Worm (Caenorhabditis elegans): ENCODE results near the gene Y38E10A.22.
"Not testable (repeated sequence)": the region's sequence is repeated elsewhere in the genome, so short reads cannot be mapped to it uniquely, and the experiment has no call there.

The Y38E10A.22 gene

DNA sequence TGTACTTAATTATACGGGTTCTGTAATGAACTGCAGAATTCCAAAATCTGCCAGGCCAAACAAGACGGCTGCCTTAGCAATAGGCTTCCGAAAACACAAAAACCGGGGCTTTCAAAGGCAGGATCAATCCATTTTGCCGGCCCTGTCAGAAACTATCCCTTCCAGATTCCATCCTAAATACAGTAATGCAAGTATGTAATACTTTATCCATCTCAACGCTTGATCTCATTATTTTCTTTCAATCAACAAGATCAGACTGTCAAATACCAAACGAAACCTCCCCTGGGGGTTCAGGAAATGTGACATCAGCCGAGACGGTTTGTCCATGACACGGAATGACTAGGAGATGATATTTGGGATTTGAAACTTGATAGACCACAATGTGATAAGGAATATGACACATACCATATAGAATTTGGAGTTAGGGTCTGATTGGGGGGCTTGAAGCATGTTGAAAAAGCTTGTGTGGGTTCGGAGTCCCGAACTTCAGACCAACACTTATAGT lies 51.4 kb downstream of the Y38E10A.22 start:
- TF ChIP-seq F13C5.2 (tag; optimal IDR thresholded peaks at IDR 0.05), result no peak
- no peak for TF ChIP-seq aly-1 (tag; optimal IDR thresholded peaks at IDR 0.05)
- TF ChIP-seq B0310.2 (tag; optimal IDR thresholded peaks at IDR 0.05), result no peak
- no peak for TF ChIP-seq sea-1 (GFP tag; conservative IDR thresholded peaks at IDR 0.05)
- no peak for TF ChIP-seq ama-1 (optimal IDR thresholded peaks at IDR 0.05)
- TF ChIP-seq pes-1 (GFP tag; IDR thresholded peaks at IDR 0.05), result no peak
- no peak for TF ChIP-seq ceh-36 (tag; optimal IDR thresholded peaks at IDR 0.05)
- TF ChIP-seq scrt-1 (GFP tag; IDR thresholded peaks at IDR 0.05), result no peak
- TF ChIP-seq hnd-1 (tag; optimal IDR thresholded peaks at IDR 0.05), result no peak
- TF ChIP-seq ets-7 (tag; optimal IDR thresholded peaks at IDR 0.05), result no peak
- TF ChIP-seq hmbx-1 (tag; optimal IDR thresholded peaks at IDR 0.05), result no peak
- TF ChIP-seq tbx-11 (GFP tag; IDR thresholded peaks at IDR 0.05), result no peak
- TF ChIP-seq tbx-37 (GFP tag; conservative IDR thresholded peaks at IDR 0.05), result no peak
- no peak for TF ChIP-seq flt-1 (GFP tag; IDR thresholded peaks at IDR 0.05)
- no peak for TF ChIP-seq ceh-13 (GFP tag; optimal IDR thresholded peaks at IDR 0.05)
- no peak for TF ChIP-seq tra-4 (tag; optimal IDR thresholded peaks at IDR 0.05)
- TF ChIP-seq hmg-4 (GFP tag; optimal IDR thresholded peaks at IDR 0.05), result no peak

DNA sequence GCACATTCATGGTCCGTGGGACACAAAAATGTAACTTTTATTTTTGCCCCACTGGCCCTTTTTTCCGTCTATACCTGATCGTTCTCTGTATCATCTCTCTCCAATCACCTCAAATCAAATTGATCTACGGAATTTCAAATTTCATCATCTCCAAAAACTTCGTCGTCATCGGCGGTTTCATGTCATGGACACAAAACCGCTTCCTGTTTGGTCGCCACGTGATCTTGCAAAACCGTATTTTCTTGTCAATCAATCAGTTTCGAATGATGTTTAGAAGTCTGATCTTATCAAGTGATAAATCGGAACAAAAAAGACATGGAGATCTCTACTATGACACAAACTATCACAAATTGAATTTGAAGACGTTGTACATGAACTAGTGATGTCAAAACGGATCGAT lies 51.9 kb downstream of the Y38E10A.22 start:
- TF ChIP-seq tra-4 (tag; optimal IDR thresholded peaks at IDR 0.05) (no peak), aly-1 (tag; optimal IDR thresholded peaks at IDR 0.05) (no peak), ets-7 (tag; optimal IDR thresholded peaks at IDR 0.05) (no peak), scrt-1 (GFP tag; IDR thresholded peaks at IDR 0.05) (no peak), F13C5.2 (tag; optimal IDR thresholded peaks at IDR 0.05) (no peak), ceh-13 (GFP tag; optimal IDR thresholded peaks at IDR 0.05) (no peak), tbx-11 (GFP tag; IDR thresholded peaks at IDR 0.05) (no peak), ceh-36 (tag; optimal IDR thresholded peaks at IDR 0.05) (no peak), hmg-4 (GFP tag; optimal IDR thresholded peaks at IDR 0.05) (no peak), flt-1 (GFP tag; IDR thresholded peaks at IDR 0.05) (no peak), B0310.2 (tag; optimal IDR thresholded peaks at IDR 0.05) (no peak), hnd-1 (tag; optimal IDR thresholded peaks at IDR 0.05) (no peak), sea-1 (GFP tag; conservative IDR thresholded peaks at IDR 0.05) (no peak), tbx-37 (GFP tag; conservative IDR thresholded peaks at IDR 0.05) (no peak), pes-1 (GFP tag; IDR thresholded peaks at IDR 0.05) (no peak), hmbx-1 (tag; optimal IDR thresholded peaks at IDR 0.05) (no peak), ama-1 (optimal IDR thresholded peaks at IDR 0.05) (no peak)

DNA sequence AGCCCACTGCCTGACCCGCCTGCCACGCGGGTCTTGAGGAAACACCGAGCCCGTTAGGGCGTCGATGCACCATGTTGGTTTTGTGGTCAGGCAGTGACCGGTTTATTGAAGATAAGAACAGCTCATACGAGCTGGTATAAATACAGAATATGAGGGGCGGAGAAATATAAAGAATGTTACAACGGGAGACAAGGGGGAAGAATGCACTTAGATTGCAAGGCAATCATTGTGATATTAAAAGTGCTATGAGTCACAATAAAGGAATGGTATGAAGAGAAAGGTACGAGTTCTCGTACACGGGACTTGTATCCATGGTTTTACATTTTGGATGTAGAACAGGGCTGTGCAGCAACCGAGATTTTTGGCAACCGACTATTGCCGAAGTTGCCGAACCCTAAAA lies 53.2 kb downstream of the Y38E10A.22 start, which contains the start of gene Y38E10A.14:
Gene Y38E10A.14 (minus strand): TSS at position 101 of the 400 bp plus-strand sequence.
- TF ChIP-seq F13C5.2 (tag; optimal IDR thresholded peaks at IDR 0.05); hmg-4 (GFP tag; optimal IDR thresholded peaks at IDR 0.05); ceh-13 (GFP tag; optimal IDR thresholded peaks at IDR 0.05): not testable (repeated sequence)

DNA sequence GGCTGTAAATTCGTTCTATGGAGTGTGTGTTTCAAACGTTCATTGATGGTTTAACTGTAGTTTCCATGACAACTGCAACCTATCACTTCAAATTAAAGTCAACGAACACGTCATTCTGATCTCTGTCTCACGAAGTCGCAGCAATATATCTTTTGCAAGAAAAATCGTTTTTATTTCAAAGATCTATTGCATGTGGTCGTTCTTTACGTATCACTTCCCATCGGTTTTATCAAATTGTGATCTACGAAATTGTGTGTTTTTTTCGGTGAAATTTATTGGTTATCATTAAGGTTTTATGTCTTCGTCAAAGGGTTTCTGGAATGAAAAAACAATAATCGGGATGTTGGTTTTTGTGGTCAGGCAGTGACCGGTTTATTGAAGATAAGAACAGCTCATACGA lies 54.8 kb downstream of the Y38E10A.22 start:
- TF ChIP-seq aly-1 (tag; optimal IDR thresholded peaks at IDR 0.05) (no peak), B0310.2 (tag; optimal IDR thresholded peaks at IDR 0.05) (no peak)

Measured in whole organism, early embryonic.